Worm (Caenorhabditis elegans) whole organism, early embryonic: Measurements from ENCODE around the gene R07C12.3.

ENCODE experiments used
- B0310.2 ChIP-seq: sonication (generic microtip); optimal IDR thresholded peaks from 2 replicates; lab custom pipeline; 2016; ENCODE audit warnings: mild to moderate bottlenecking, missing genetic modification characterization, missing compliant biosample characterization
- F13C5.2 ChIP-seq: sonication (generic microtip); optimal IDR thresholded peaks from 2 replicates; lab custom pipeline; 2017; ENCODE audit warnings: mild to moderate bottlenecking, missing genetic modification characterization, inconsistent platforms, missing compliant biosample characterization
- ama-1 ChIP-seq: fragments of 150-350 bp; optimal IDR thresholded peaks from 2 replicates; lab custom pipeline; 2014
- ets-7 ChIP-seq: sonication (generic microtip); optimal IDR thresholded peaks from 2 replicates; lab custom pipeline; 2016; ENCODE audit warnings: missing genotype, missing genetic modification characterization, missing compliant biosample characterization
- tbx-11 ChIP-seq: fragments of 200-800 bp; sonication (Bioruptor generic); IDR thresholded peaks from 2 replicates; pipeline ENCODE4 v1.3.6; 2022; ENCODE audit warnings: missing genetic modification characterization, missing compliant biosample characterization
- tbx-37 ChIP-seq: fragments of 200-800 bp; sonication (Bioruptor generic); conservative IDR thresholded peaks from 2 replicates; pipeline ENCODE4 v1.3.6; 2022; ENCODE audit warnings: missing genetic modification reagents, missing genetic modification characterization, missing compliant biosample characterization

DNA sequence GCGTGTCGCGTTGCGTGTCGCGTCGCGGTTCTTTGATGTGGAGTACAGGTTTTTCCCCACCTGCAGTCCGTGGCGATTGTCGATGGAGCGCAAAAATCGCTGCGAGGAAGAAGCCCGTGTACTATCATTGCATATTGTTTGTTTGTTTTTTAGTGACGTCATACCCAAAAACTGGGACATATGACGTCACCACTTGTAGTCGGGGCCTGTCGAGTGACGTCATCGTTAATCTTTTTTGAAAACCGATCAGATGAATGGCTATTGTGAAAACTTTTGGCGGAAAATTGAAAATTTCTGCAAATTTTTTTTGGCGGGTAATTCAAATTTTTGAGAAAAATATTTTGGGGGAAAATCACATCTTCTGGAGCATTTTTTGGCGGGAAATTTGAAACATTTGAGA lies 22.4 kb downstream of the R07C12.3 start:
- TF ChIP-seq ets-7 (tag; lab: Kevin White, UChicago) (no peak), ama-1 (lab: Kevin White, UChicago) (no peak), B0310.2 (no peak), F13C5.2 (tag; lab: Kevin White, UChicago) (no peak), tbx-37 (GFP tag; lab: Robert Waterston, UW) (no peak), tbx-11 (no peak)
